Worm (Caenorhabditis elegans): ENCODE results near the gene F58D2.3.

ce11 chrIV:13205891-13206290 is 25.3 kb upstream of the F58D2.3 start:
- TF ChIP-seq W03F9.2 (tag; optimal IDR thresholded peaks at IDR 0.05) (no peak), dao-5 (tag; optimal IDR thresholded peaks at IDR 0.05) (no peak)

Data from whole organism, L4/young adult.